Worm (Caenorhabditis elegans): ENCODE measurements around the gene exos-1.

The exos-1 gene

DNA sequence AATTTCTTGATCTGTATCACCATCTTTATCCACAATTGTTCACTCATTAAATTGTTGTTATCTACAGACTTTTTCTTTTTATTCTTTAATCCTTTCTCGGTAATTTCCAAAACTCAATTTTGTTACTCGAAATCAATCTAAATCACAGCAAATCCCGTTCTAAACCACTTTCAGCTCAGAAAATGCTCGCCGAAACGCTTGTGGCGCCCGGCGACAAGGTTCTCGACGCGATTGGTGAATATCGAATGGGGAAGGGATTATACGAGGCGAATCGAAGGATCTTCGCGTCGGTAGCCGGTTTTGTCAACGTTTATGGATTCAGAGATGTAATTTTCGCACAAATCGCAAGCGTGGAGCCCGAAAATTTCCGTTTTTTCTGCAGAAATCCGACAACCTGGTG lies at the start of gene exos-1:
Gene exos-1, plus strand, starts transcription at position 175 of the 400 bp plus-strand sequence.
- no peak for TF ChIP-seq B0310.2 (tag; optimal IDR thresholded peaks at IDR 0.05)
- no peak for TF ChIP-seq ets-7 (tag; optimal IDR thresholded peaks at IDR 0.05)
- TF ChIP-seq flt-1 (GFP tag; IDR thresholded peaks at IDR 0.05) = no peak
- TF ChIP-seq tra-4 (tag; optimal IDR thresholded peaks at IDR 0.05) = no peak
- TF ChIP-seq F13C5.2 (tag; optimal IDR thresholded peaks at IDR 0.05) = no peak
- TF ChIP-seq ama-1 (optimal IDR thresholded peaks at IDR 0.05) = no peak
- TF ChIP-seq ceh-36 (tag; optimal IDR thresholded peaks at IDR 0.05) = peak; percentile 30
- TF ChIP-seq pes-1 (GFP tag; IDR thresholded peaks at IDR 0.05) = no peak

DNA sequence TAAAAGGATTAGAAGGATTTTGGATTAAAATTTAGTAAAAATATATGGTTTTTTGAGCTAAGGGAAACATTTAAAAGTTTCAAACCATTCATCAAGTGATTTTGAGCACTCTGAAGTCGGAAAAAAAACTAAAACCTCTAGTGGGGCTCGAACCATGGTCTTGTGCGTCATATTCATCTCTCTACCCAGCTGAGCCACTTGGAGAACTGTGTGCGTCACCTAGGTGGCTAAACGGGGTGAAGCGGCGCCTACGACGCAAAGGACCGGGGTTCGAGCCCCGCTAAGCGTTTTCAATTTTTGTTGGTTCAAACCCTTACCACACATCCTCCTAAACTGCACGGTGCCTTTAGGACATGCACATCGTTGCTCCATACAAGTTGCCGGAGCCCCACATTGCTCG lies 48.5 kb upstream of the exos-1 start:
- no peak for TF ChIP-seq pes-1 (GFP tag; IDR thresholded peaks at IDR 0.05)
- TF ChIP-seq B0310.2 (tag; optimal IDR thresholded peaks at IDR 0.05) = no peak
- TF ChIP-seq ceh-36 (tag; optimal IDR thresholded peaks at IDR 0.05) = no peak
- TF ChIP-seq ets-7 (tag; optimal IDR thresholded peaks at IDR 0.05) = no peak
- TF ChIP-seq F13C5.2 (tag; optimal IDR thresholded peaks at IDR 0.05) = no peak
- no peak for TF ChIP-seq flt-1 (GFP tag; IDR thresholded peaks at IDR 0.05)
- no peak for TF ChIP-seq hmg-4 (GFP tag; optimal IDR thresholded peaks at IDR 0.05)
- no peak for TF ChIP-seq scrt-1 (GFP tag; IDR thresholded peaks at IDR 0.05)
- TF ChIP-seq tbx-11 (GFP tag; IDR thresholded peaks at IDR 0.05) = no peak
- TF ChIP-seq tbx-37 (GFP tag; conservative IDR thresholded peaks at IDR 0.05) = no peak
- no peak for TF ChIP-seq aly-1 (tag; optimal IDR thresholded peaks at IDR 0.05)
- TF ChIP-seq sea-1 (GFP tag; conservative IDR thresholded peaks at IDR 0.05) = no peak
- TF ChIP-seq ama-1 (optimal IDR thresholded peaks at IDR 0.05) = no peak
- no peak for TF ChIP-seq hmbx-1 (tag; optimal IDR thresholded peaks at IDR 0.05)
- no peak for TF ChIP-seq hnd-1 (tag; optimal IDR thresholded peaks at IDR 0.05)

DNA sequence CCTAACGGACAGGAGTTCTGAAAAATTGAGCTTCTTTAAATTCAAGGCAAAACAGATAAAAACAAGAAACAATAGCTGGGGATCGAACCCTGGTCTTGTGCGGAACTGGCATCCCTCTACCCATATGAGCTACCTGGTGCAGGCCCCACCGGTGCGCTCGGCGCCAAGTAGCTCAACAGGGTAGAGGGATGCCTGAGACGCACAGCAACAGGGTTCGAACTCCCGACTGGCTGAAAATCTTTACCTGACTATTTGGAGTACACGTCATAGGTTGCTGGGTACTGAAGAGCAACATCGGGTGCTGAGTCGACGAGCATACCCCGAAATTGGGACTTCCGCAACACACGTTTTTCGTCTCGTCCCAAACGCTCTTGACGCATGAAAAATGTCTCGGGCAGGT lies 45.9 kb upstream of the exos-1 start:
- TF ChIP-seq flt-1 (GFP tag; IDR thresholded peaks at IDR 0.05) = no peak
- TF ChIP-seq tra-4 (tag; optimal IDR thresholded peaks at IDR 0.05) = no peak
- TF ChIP-seq ceh-13 (GFP tag; optimal IDR thresholded peaks at IDR 0.05) = no peak
- no peak for TF ChIP-seq tbx-11 (GFP tag; IDR thresholded peaks at IDR 0.05)
- TF ChIP-seq sea-1 (GFP tag; conservative IDR thresholded peaks at IDR 0.05) = no peak

DNA sequence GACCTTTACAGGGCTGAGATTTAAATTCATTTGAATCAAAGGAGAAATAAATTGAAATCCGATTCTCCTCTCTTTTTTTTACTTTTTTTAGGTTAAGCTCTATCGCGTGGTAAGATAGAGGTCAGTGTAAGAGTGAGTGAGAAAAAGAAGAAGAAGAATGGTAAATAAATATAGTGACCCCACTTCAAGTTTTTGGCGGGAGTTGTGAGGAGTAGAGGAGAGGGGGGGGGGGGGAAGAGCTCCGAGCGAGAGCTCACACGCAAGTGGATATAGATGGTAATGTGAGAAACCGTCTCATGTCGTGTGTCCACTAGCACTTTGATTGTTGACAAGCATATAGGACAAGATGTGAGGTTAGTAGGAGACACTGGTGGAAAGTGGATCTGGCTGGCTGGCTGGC lies 41.8 kb upstream of the exos-1 start, which contains the start of gene W05B2.2:
Gene W05B2.2, minus strand, starts transcription at position 101 of the 400 bp plus-strand sequence.
- no peak for TF ChIP-seq F13C5.2 (tag; optimal IDR thresholded peaks at IDR 0.05)
- TF ChIP-seq ama-1 (optimal IDR thresholded peaks at IDR 0.05) = no peak
- TF ChIP-seq pes-1 (GFP tag; IDR thresholded peaks at IDR 0.05) = no peak
- no peak for TF ChIP-seq tra-4 (tag; optimal IDR thresholded peaks at IDR 0.05)
- no peak for TF ChIP-seq scrt-1 (GFP tag; IDR thresholded peaks at IDR 0.05)
- no peak for TF ChIP-seq tbx-37 (GFP tag; conservative IDR thresholded peaks at IDR 0.05)

DNA sequence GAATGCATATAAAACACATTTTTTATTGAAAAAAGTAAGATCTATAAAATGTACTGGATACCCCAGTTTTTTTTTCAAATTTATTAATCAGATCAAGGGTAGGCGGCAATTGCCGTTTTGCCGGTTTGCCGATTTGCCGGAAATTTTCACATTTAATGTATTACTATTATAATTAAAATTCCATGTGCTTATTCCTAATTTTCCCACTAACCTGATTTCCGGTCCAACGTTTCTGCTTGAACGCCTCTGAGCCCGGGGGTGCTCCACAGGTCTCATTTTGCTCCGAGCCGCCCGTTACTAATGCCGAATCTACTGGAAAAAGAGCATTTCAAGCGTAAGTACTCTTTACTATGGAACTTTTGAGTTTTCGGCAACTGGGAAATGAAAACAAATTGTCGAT lies 39.2 kb upstream of the exos-1 start, which contains the start of gene dhc-4:
Gene dhc-4, plus strand, starts transcription at position 301 of the 400 bp plus-strand sequence.
- no peak for TF ChIP-seq scrt-1 (GFP tag; IDR thresholded peaks at IDR 0.05)

DNA sequence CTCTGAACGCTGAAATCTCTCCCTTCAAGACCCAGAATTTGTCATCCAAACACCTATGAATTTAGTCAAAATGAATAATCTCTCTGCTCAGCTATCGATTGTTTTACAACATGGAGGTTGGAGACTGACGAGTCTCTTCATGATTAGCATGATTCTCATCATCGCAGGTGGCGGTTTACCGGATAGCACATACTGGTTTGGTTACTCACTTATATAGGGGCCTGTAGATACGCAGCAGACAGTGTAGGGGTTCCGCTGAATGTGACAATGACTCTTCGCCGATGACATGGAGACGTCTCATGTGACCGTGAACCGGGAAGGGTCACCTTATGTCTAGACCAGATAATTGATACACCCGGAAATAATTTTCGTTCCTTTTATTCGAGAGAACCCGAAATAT lies 32.3 kb upstream of the exos-1 start:
- TF ChIP-seq tbx-11 (GFP tag; IDR thresholded peaks at IDR 0.05) = no peak
- TF ChIP-seq hmbx-1 (tag; optimal IDR thresholded peaks at IDR 0.05) = no peak
- TF ChIP-seq hmg-4 (GFP tag; optimal IDR thresholded peaks at IDR 0.05) = no peak
- TF ChIP-seq ceh-13 (GFP tag; optimal IDR thresholded peaks at IDR 0.05) = no peak
- no peak for TF ChIP-seq scrt-1 (GFP tag; IDR thresholded peaks at IDR 0.05)
- TF ChIP-seq flt-1 (GFP tag; IDR thresholded peaks at IDR 0.05) = no peak
- TF ChIP-seq tbx-37 (GFP tag; conservative IDR thresholded peaks at IDR 0.05) = no peak
- no peak for TF ChIP-seq pes-1 (GFP tag; IDR thresholded peaks at IDR 0.05)
- TF ChIP-seq sea-1 (GFP tag; conservative IDR thresholded peaks at IDR 0.05) = no peak
- TF ChIP-seq F13C5.2 (tag; optimal IDR thresholded peaks at IDR 0.05) = no peak
- no peak for TF ChIP-seq tra-4 (tag; optimal IDR thresholded peaks at IDR 0.05)
- TF ChIP-seq ets-7 (tag; optimal IDR thresholded peaks at IDR 0.05) = no peak
- TF ChIP-seq aly-1 (tag; optimal IDR thresholded peaks at IDR 0.05) = no peak
- no peak for TF ChIP-seq B0310.2 (tag; optimal IDR thresholded peaks at IDR 0.05)

DNA sequence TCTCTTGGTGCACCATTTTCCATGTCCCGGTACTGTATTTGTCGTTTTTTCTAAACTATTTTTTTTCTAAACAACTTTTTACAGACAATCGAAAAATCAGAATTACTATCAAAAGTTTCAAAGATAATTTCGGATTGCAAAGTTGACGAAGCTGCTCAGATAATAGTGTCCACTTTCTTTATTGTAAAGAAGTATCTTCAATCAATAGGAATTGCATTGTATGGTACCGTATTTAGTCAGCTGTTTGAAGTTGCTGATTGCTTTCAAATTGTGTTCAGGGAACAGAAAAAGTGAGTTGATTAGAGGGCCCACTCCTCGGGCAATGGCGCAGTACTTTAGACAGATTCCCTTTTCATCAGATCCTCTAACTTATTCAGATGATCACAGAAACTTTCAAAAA lies 27.3 kb upstream of the exos-1 start:
- TF ChIP-seq sea-1 (GFP tag; conservative IDR thresholded peaks at IDR 0.05) (no peak), hmbx-1 (tag; optimal IDR thresholded peaks at IDR 0.05) (no peak), scrt-1 (GFP tag; IDR thresholded peaks at IDR 0.05) (no peak), tbx-11 (GFP tag; IDR thresholded peaks at IDR 0.05) (no peak), hmg-4 (GFP tag; optimal IDR thresholded peaks at IDR 0.05) (no peak), tra-4 (tag; optimal IDR thresholded peaks at IDR 0.05) (no peak), ets-7 (tag; optimal IDR thresholded peaks at IDR 0.05) (no peak)

DNA sequence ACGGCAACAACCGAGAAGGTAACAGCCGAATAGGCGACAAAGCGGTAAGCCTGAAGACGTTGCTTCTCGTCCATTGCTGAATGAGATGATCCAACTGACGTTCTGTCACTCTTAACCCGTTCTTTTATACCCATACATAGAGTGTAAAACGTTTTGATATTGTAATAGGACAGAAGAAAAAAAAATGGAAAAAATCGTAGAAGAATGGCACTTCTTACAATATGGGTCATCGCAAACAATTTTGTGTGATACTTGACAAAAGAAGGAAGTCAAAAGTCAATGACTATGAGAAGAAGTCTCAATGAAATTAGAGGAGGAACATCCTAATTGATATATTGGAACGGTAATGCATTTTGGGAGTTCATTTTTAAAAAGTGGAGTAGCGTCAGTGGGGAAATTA lies 25.7 kb upstream of the exos-1 start, which contains the start of gene col-92:
Gene col-92, minus strand, starts transcription at position 101 of the 400 bp plus-strand sequence.
- TF ChIP-seq sea-1 (GFP tag; conservative IDR thresholded peaks at IDR 0.05) (no peak), tbx-37 (GFP tag; conservative IDR thresholded peaks at IDR 0.05) (no peak), hmbx-1 (tag; optimal IDR thresholded peaks at IDR 0.05) (no peak), ama-1 (optimal IDR thresholded peaks at IDR 0.05) (no peak), ceh-36 (tag; optimal IDR thresholded peaks at IDR 0.05) (no peak), ceh-13 (GFP tag; optimal IDR thresholded peaks at IDR 0.05) (no peak), F13C5.2 (tag; optimal IDR thresholded peaks at IDR 0.05) (no peak), ets-7 (tag; optimal IDR thresholded peaks at IDR 0.05) (no peak), aly-1 (tag; optimal IDR thresholded peaks at IDR 0.05) (no peak), scrt-1 (GFP tag; IDR thresholded peaks at IDR 0.05) (no peak), flt-1 (GFP tag; IDR thresholded peaks at IDR 0.05) (no peak), B0310.2 (tag; optimal IDR thresholded peaks at IDR 0.05) (no peak), hmg-4 (GFP tag; optimal IDR thresholded peaks at IDR 0.05) (no peak), tbx-11 (GFP tag; IDR thresholded peaks at IDR 0.05) (no peak), hnd-1 (tag; optimal IDR thresholded peaks at IDR 0.05) (no peak), pes-1 (GFP tag; IDR thresholded peaks at IDR 0.05) (no peak), tra-4 (tag; optimal IDR thresholded peaks at IDR 0.05) (no peak)

All from whole organism, early embryonic.